Worm (Caenorhabditis elegans) whole organism, L1 larva: ENCODE data around the gene F54C9.11.

ENCODE experiments used
- F16B12.6 ChIP-seq: fragments of 150-350 bp; optimal IDR thresholded peaks from 2 replicates; lab custom pipeline; 2014; ENCODE audit warnings: missing biosample characterization, missing genetic modification characterization
- aly-2 ChIP-seq: fragments of 150-350 bp; optimal IDR thresholded peaks from 2 replicates; lab custom pipeline; 2014; ENCODE audit warnings: missing biosample characterization, missing genetic modification characterization
- blmp-1 ChIP-seq: fragments of 150-350 bp; optimal IDR thresholded peaks from 2 replicates; lab custom pipeline; 2014; ENCODE audit warnings: missing biosample characterization, missing genetic modification characterization
- ceh-88 ChIP-seq: fragments of 200-800 bp; sonication (Bioruptor generic); IDR thresholded peaks from 2 replicates; pipeline ENCODE4 v1.3.6; 2022; ENCODE audit warnings: missing genetic modification characterization, missing compliant biosample characterization
- elt-3 ChIP-seq, 6 experiments: fragments of 150-350 bp in 1 of 6; sonication (generic microtip); optimal IDR thresholded peaks; 2 replicates each; lab custom pipeline; 2017 to 2018; ENCODE audit warnings: missing biosample characterization in 6 of 6, missing genetic modification characterization in 6 of 6, inconsistent platforms in 1 of 6
- fkh-10 ChIP-seq: sonication (generic microtip); optimal IDR thresholded peaks from 2 replicates; lab custom pipeline; 2017; ENCODE audit warnings: missing biosample characterization, missing genetic modification reagents, missing genetic modification characterization
- nhr-12 ChIP-seq: sonication (generic microtip); optimal IDR thresholded peaks from 2 replicates; lab custom pipeline; 2017; ENCODE audit warnings: missing biosample characterization, missing genetic modification characterization
- pag-3 ChIP-seq: sonication (generic microtip); optimal IDR thresholded peaks from 2 replicates; lab custom pipeline; 2017; ENCODE audit warnings: missing genetic modification characterization, mild to moderate bottlenecking, missing compliant biosample characterization, antibody characterized with exemption, borderline replicate concordance; ENCODE audit not compliant: insufficient read depth
- skn-1 ChIP-seq: fragments of 150-350 bp; optimal IDR thresholded peaks from 2 replicates; lab custom pipeline; 2014; ENCODE audit warnings: missing biosample characterization, missing genetic modification characterization
- snpc-4 ChIP-seq: fragments of 150-350 bp; optimal IDR thresholded peaks from 2 replicates; lab custom pipeline; 2014; ENCODE audit warnings: missing biosample characterization, missing genetic modification characterization
- sptf-1 ChIP-seq: fragments of 150-350 bp; optimal IDR thresholded peaks from 2 replicates; lab custom pipeline; 2014; ENCODE audit warnings: missing biosample characterization, missing genetic modification characterization
- ztf-11 ChIP-seq, 2 experiments: sonication (generic microtip); optimal IDR thresholded peaks; 2 replicates each; lab custom pipeline; 2016 to 2017; ENCODE audit warnings: missing genetic modification characterization in 2 of 2, missing biosample characterization in 1 of 2, missing compliant biosample characterization in 1 of 2

- TF ChIP-seq skn-1: peak; percentile 94
- peak; percentile 72 for TF ChIP-seq fkh-10 (GFP tag; lab: Kevin White, UChicago)
- TF ChIP-seq ztf-11 (tag; optimal IDR thresholded peaks at IDR 0.05; lab: Kevin White, UChicago): peak in 1 of 2 experiments; percentile 56
- TF ChIP-seq blmp-1 (tag; lab: Kevin White, UChicago): peak; percentile 86
- TF ChIP-seq snpc-4 (tag; lab: Kevin White, UChicago): peak; percentile 86
- peak in 4 of 6 experiments; percentile 11 to 91 (median 82) for TF ChIP-seq elt-3 (tag; optimal IDR thresholded peaks at IDR 0.05; lab: Kevin White, UChicago)
- peak; percentile 79 for TF ChIP-seq ceh-88
- TF ChIP-seq aly-2 (tag; lab: Kevin White, UChicago): peak; percentile 30
- TF ChIP-seq sptf-1: no peak
- TF ChIP-seq pag-3 (tag; lab: Kevin White, UChicago): no peak
- TF ChIP-seq F16B12.6: peak; percentile 98
- TF ChIP-seq nhr-12 (tag; lab: Kevin White, UChicago): no peak
Observed at ce11 chrII:8569038-8569977, 15.6 kb downstream of the F54C9.11 start, which contains the start of the genes col-38 and rpl-5.
